Fruit fly (Drosophila melanogaster) whole organism, prepupa: ENCODE results near the gene Mettl3.
A peak's percentile ranks its signal among the peaks of the same experiment; 100 is the strongest.

Experiments
- Blimp-1 ChIP-seq: fragments of 200-800 bp; sonication (Bioruptor generic); optimal IDR thresholded peaks from 3 replicates; lab custom pipeline; 2017; ENCODE audit warnings: missing biosample characterization, missing genetic modification characterization, mild to moderate bottlenecking, moderate library complexity, missing genetic modification reagents
- CG10631 ChIP-seq: fragments of 200-800 bp; sonication (Bioruptor generic); optimal IDR thresholded peaks from 2 replicates; lab custom pipeline; 2016; ENCODE audit warnings: missing biosample characterization, missing genetic modification characterization
- CG11294 ChIP-seq: fragments of 200-800 bp; sonication (Bioruptor generic); IDR thresholded peaks from 2 replicates; pipeline ENCODE4 v1.3.6; 2022; ENCODE audit warnings: missing biosample characterization, missing genetic modification characterization
- CG11762 ChIP-seq: fragments of 200-800 bp; sonication (Bioruptor generic); optimal IDR thresholded peaks from 3 replicates; lab custom pipeline; 2016; ENCODE audit warnings: missing biosample characterization, missing genetic modification characterization; ENCODE audit not compliant: insufficient read depth
- CG15336 ChIP-seq: fragments of 200-800 bp; sonication (Bioruptor generic); IDR thresholded peaks from 2 replicates; pipeline ENCODE4 v1.3.6; 2022; ENCODE audit warnings: missing biosample characterization, missing genetic modification characterization
- CG1621 ChIP-seq: fragments of 200-800 bp; sonication (Bioruptor generic); optimal IDR thresholded peaks from 3 replicates; lab custom pipeline; 2018; ENCODE audit warnings: missing biosample characterization, mild to moderate bottlenecking, missing genetic modification characterization
- CG3032 ChIP-seq: fragments of 200-800 bp; optimal IDR thresholded peaks from 2 replicates; lab custom pipeline; 2019; ENCODE audit warnings: missing biosample characterization, mild to moderate bottlenecking, missing genetic modification characterization, moderate library complexity
- CG31627 ChIP-seq: fragments of 200-800 bp; sonication (Bioruptor generic); optimal IDR thresholded peaks from 3 replicates; lab custom pipeline; 2016; ENCODE audit warnings: missing biosample characterization, missing genetic modification characterization
- CG32006 ChIP-seq: fragments of 200-800 bp; sonication (Bioruptor generic); optimal IDR thresholded peaks from 3 replicates; lab custom pipeline; 2017; ENCODE audit warnings: missing biosample characterization, mild to moderate bottlenecking, missing genetic modification characterization
- CG34406 ChIP-seq: fragments of 200-800 bp; sonication (Bioruptor generic); optimal IDR thresholded peaks from 3 replicates; lab custom pipeline; 2016; ENCODE audit warnings: missing biosample characterization, missing genetic modification characterization
- CG3919 ChIP-seq: fragments of 200-800 bp; sonication (Bioruptor generic); optimal IDR thresholded peaks from 3 replicates; lab custom pipeline; 2016; ENCODE audit warnings: missing biosample characterization, missing genetic modification characterization
- CG4318 ChIP-seq: fragments of 200-800 bp; sonication (Bioruptor generic); optimal IDR thresholded peaks from 3 replicates; lab custom pipeline; 2017; ENCODE audit warnings: missing biosample characterization, mild to moderate bottlenecking, missing genetic modification characterization
- CG6163 ChIP-seq: fragments of 200-800 bp; sonication (Bioruptor generic); IDR thresholded peaks from 3 replicates; pipeline ENCODE4 v1.3.6; 2022; ENCODE audit warnings: missing biosample characterization, missing genetic modification characterization
- CG6276 ChIP-seq: fragments of 200-800 bp; sonication (Bioruptor generic); optimal IDR thresholded peaks from 2 replicates; lab custom pipeline; 2017; ENCODE audit warnings: missing biosample characterization, mild to moderate bottlenecking, missing genetic modification characterization
- CG6792 ChIP-seq: fragments of 200-800 bp; sonication (Bioruptor generic); optimal IDR thresholded peaks from 3 replicates; lab custom pipeline; 2016; ENCODE audit warnings: missing biosample characterization, missing genetic modification characterization
- CG6808 ChIP-seq: fragments of 200-800 bp; sonication (Bioruptor generic); optimal IDR thresholded peaks from 3 replicates; lab custom pipeline; 2017; ENCODE audit warnings: missing biosample characterization, missing genetic modification characterization, mild to moderate bottlenecking, moderate library complexity, missing genetic modification reagents
- CG6854 ChIP-seq: fragments of 200-800 bp; sonication (Bioruptor generic); optimal IDR thresholded peaks from 2 replicates; lab custom pipeline; 2017; ENCODE audit warnings: missing biosample characterization, mild to moderate bottlenecking, missing genetic modification characterization
- CG7368 ChIP-seq: fragments of 200-800 bp; sonication (Bioruptor generic); optimal IDR thresholded peaks from 3 replicates; lab custom pipeline; 2016; ENCODE audit warnings: missing biosample characterization, missing genetic modification characterization
- CG8119 ChIP-seq: fragments of 200-800 bp; sonication (Bioruptor generic); IDR thresholded peaks from 3 replicates; pipeline ENCODE4 v1.3.6; 2022; ENCODE audit warnings: missing biosample characterization, missing genetic modification characterization
- CG8319 ChIP-seq: fragments of 200-800 bp; sonication (Bioruptor generic); optimal IDR thresholded peaks from 3 replicates; lab custom pipeline; 2016; ENCODE audit warnings: missing biosample characterization, missing genetic modification characterization
- CG8632 ChIP-seq: fragments of 200-800 bp; sonication (Bioruptor generic); optimal IDR thresholded peaks from 3 replicates; lab custom pipeline; 2016; ENCODE audit warnings: missing biosample characterization, missing genetic modification characterization
- CG9139 ChIP-seq: fragments of 200-800 bp; sonication (Bioruptor generic); optimal IDR thresholded peaks from 3 replicates; lab custom pipeline; 2017; ENCODE audit warnings: missing biosample characterization, mild to moderate bottlenecking, missing genetic modification characterization
- Eip75B ChIP-seq: fragments of 200-800 bp; sonication (Bioruptor generic); optimal IDR thresholded peaks from 3 replicates; lab custom pipeline; 2016; ENCODE audit warnings: missing biosample characterization, missing genetic modification characterization
- Eip78C ChIP-seq: fragments of 200-800 bp; sonication (Bioruptor generic); peaks from one replicate; lab custom pipeline; 2016; ENCODE audit warnings: missing biosample characterization, missing genetic modification characterization
- Eip93F ChIP-seq: fragments of 200-800 bp; sonication (Bioruptor generic); optimal IDR thresholded peaks from 2 replicates; lab custom pipeline; 2016; ENCODE audit warnings: missing biosample characterization, mild to moderate bottlenecking, missing genetic modification characterization
- Ets21C ChIP-seq: fragments of 200-800 bp; sonication (Bioruptor generic); optimal IDR thresholded peaks from 3 replicates; lab custom pipeline; 2016; ENCODE audit warnings: missing biosample characterization, missing genetic modification characterization
- Ets96B ChIP-seq: fragments of 200-800 bp; optimal IDR thresholded peaks from 2 replicates; lab custom pipeline; 2019; ENCODE audit warnings: missing biosample characterization, mild to moderate bottlenecking, missing genetic modification characterization, moderate library complexity
- Gug ChIP-seq: fragments of 200-800 bp; sonication (Bioruptor generic); IDR thresholded peaks from 2 replicates; pipeline ENCODE4 v1.3.6; 2022; ENCODE audit warnings: missing biosample characterization, missing genetic modification characterization
- Hr38 ChIP-seq: sonication (Bioruptor generic); optimal IDR thresholded peaks from 2 replicates; lab custom pipeline; 2016; ENCODE audit warnings: missing biosample characterization, missing genetic modification characterization
- Hr39 ChIP-seq: fragments of 200-800 bp; sonication (Bioruptor generic); optimal IDR thresholded peaks from 2 replicates; lab custom pipeline; 2016; ENCODE audit warnings: missing biosample characterization, missing genetic modification characterization
- Hr4 ChIP-seq: fragments of 200-800 bp; sonication (Bioruptor generic); optimal IDR thresholded peaks from 3 replicates; lab custom pipeline; 2016; ENCODE audit warnings: missing biosample characterization, missing genetic modification characterization
- Met ChIP-seq: fragments of 200-800 bp; sonication (Bioruptor generic); optimal IDR thresholded peaks from 3 replicates; lab custom pipeline; 2016; ENCODE audit warnings: missing biosample characterization, missing genetic modification characterization
- OdsH ChIP-seq: fragments of 200-800 bp; sonication (Bioruptor generic); optimal IDR thresholded peaks from 3 replicates; lab custom pipeline; 2016; ENCODE audit warnings: missing biosample characterization, missing genetic modification characterization
- Smox ChIP-seq: fragments of 200-800 bp; sonication (Bioruptor generic); optimal IDR thresholded peaks from 3 replicates; lab custom pipeline; 2016; ENCODE audit warnings: missing biosample characterization, missing genetic modification characterization
- Sox102F ChIP-seq: fragments of 200-800 bp; sonication (Bioruptor generic); optimal IDR thresholded peaks from 2 replicates; lab custom pipeline; 2016; ENCODE audit warnings: missing biosample characterization, mild to moderate bottlenecking, missing genetic modification characterization
- Sox15 ChIP-seq: fragments of 200-800 bp; sonication (Bioruptor generic); optimal IDR thresholded peaks from 3 replicates; lab custom pipeline; 2016; ENCODE audit warnings: missing biosample characterization, missing genetic modification characterization
- achi ChIP-seq: fragments of 200-800 bp; sonication (Bioruptor generic); optimal IDR thresholded peaks from 3 replicates; lab custom pipeline; 2016; ENCODE audit warnings: missing biosample characterization, missing genetic modification characterization
- acj6 ChIP-seq: fragments of 200-800 bp; sonication (Bioruptor generic); optimal IDR thresholded peaks from 3 replicates; lab custom pipeline; 2016; ENCODE audit warnings: missing biosample characterization, missing genetic modification characterization
- cyc ChIP-seq: fragments of 200-800 bp; sonication (Bioruptor generic); optimal IDR thresholded peaks from 3 replicates; lab custom pipeline; 2016; ENCODE audit warnings: missing biosample characterization, missing genetic modification characterization
- dac ChIP-seq: fragments of 200-800 bp; sonication (Bioruptor generic); optimal IDR thresholded peaks from 2 replicates; lab custom pipeline; 2017; ENCODE audit warnings: missing biosample characterization, mild to moderate bottlenecking, missing genetic modification characterization
- dsx ChIP-seq: fragments of 200-800 bp; optimal IDR thresholded peaks from 3 replicates; lab custom pipeline; 2019; ENCODE audit warnings: missing biosample characterization, mild to moderate bottlenecking, missing genetic modification characterization, moderate library complexity; ENCODE audit not compliant: poor library complexity, severe bottlenecking
- eg ChIP-seq: fragments of 200-800 bp; sonication (Bioruptor generic); IDR thresholded peaks from 3 replicates; pipeline ENCODE4 v1.3.6; 2022; ENCODE audit warnings: missing biosample characterization, missing genetic modification characterization
- fd59A ChIP-seq: fragments of 200-800 bp; sonication (Bioruptor generic); optimal IDR thresholded peaks from 2 replicates; lab custom pipeline; 2017; ENCODE audit warnings: missing biosample characterization, mild to moderate bottlenecking, missing genetic modification characterization, missing genetic modification reagents
- fd85E ChIP-seq: fragments of 200-800 bp; sonication (Bioruptor generic); optimal IDR thresholded peaks from 3 replicates; lab custom pipeline; 2016; ENCODE audit warnings: missing biosample characterization, missing genetic modification characterization
- fkh ChIP-seq: fragments of 200-800 bp; sonication (Bioruptor generic); optimal IDR thresholded peaks from 3 replicates; lab custom pipeline; 2017; ENCODE audit warnings: missing biosample characterization, mild to moderate bottlenecking, missing genetic modification characterization, moderate library complexity
- lz ChIP-seq: fragments of 200-800 bp; sonication (Bioruptor generic); optimal IDR thresholded peaks from 3 replicates; lab custom pipeline; 2016; ENCODE audit warnings: missing biosample characterization, missing genetic modification characterization
- net ChIP-seq: fragments of 200-800 bp; sonication (Bioruptor generic); optimal IDR thresholded peaks from 3 replicates; lab custom pipeline; 2016; ENCODE audit warnings: missing biosample characterization, missing genetic modification characterization
- pdm3 ChIP-seq: fragments of 200-800 bp; sonication (Bioruptor generic); optimal IDR thresholded peaks from 3 replicates; lab custom pipeline; 2016; ENCODE audit warnings: missing biosample characterization, missing genetic modification characterization
- spab ChIP-seq: fragments of 200-800 bp; sonication (Bioruptor generic); optimal IDR thresholded peaks from 2 replicates; lab custom pipeline; 2017; ENCODE audit warnings: missing biosample characterization, mild to moderate bottlenecking, missing genetic modification characterization, missing genetic modification reagents
- ss ChIP-seq, 2 experiments: fragments of 200-800 bp; sonication (Bioruptor generic); optimal IDR thresholded peaks; 2 replicates in 1 of 2; 3 replicates in 1 of 2; lab custom pipeline; 2017 to 2018; ENCODE audit warnings: mild to moderate bottlenecking in 2 of 2, missing biosample characterization in 2 of 2, missing genetic modification characterization in 2 of 2, moderate library complexity in 1 of 2
- topi ChIP-seq: fragments of 200-800 bp; sonication (Bioruptor generic); optimal IDR thresholded peaks from 3 replicates; lab custom pipeline; 2016; ENCODE audit warnings: missing biosample characterization, missing genetic modification characterization
- vri ChIP-seq: fragments of 200-800 bp; sonication (Bioruptor generic); optimal IDR thresholded peaks from 3 replicates; lab custom pipeline; 2016; ENCODE audit warnings: missing biosample characterization, mild to moderate bottlenecking, missing genetic modification characterization

Gene Mettl3

dm6 chr3R:24010637-24011214 lies 21.2 kb upstream of the Mettl3 start:
- no peak for TF ChIP-seq Blimp-1 (GFP tag; lab: Kevin White, UChicago)
- TF ChIP-seq Hr39 = peak; percentile 53
- peak; percentile 59 for TF ChIP-seq Hr4 (GFP tag; lab: Kevin White, UChicago)
- TF ChIP-seq lz (GFP tag; lab: Kevin White, UChicago) = peak; percentile 48
- TF ChIP-seq CG11294 (GFP tag; lab: Robert Waterston, UW) = no peak; the same call in 1 of the 2 replicates
- TF ChIP-seq Smox (GFP tag; lab: Kevin White, UChicago) = peak; percentile 54
- TF ChIP-seq CG8632 (GFP tag; lab: Kevin White, UChicago) = peak; percentile 23
- peak; percentile 32 for TF ChIP-seq net (GFP tag; lab: Kevin White, UChicago)
- TF ChIP-seq CG10631 = peak; percentile 14
- peak; percentile 62 for TF ChIP-seq CG6276 (GFP tag; lab: Kevin White, UChicago)
- no peak for TF ChIP-seq fd85E (GFP tag; lab: Kevin White, UChicago)
- TF ChIP-seq eg (GFP tag; lab: Robert Waterston, UW) = peak; percentile 80
- no peak for TF ChIP-seq Hr38 (GFP tag; lab: Kevin White, UChicago)
- TF ChIP-seq CG1621 (tag; lab: Kevin White, UChicago) = no peak
- peak; percentile 25 for TF ChIP-seq CG7368 (GFP tag; lab: Kevin White, UChicago)
- TF ChIP-seq CG6854 (GFP tag; lab: Kevin White, UChicago) = no peak
- TF ChIP-seq fd59A (GFP tag; lab: Kevin White, UChicago) = no peak
- peak; percentile 75 for TF ChIP-seq CG8119
- no peak for TF ChIP-seq dac (GFP tag; lab: Kevin White, UChicago)
- no peak for TF ChIP-seq CG6808 (GFP tag; lab: Kevin White, UChicago)
- peak; percentile 42 for TF ChIP-seq topi (GFP tag; lab: Kevin White, UChicago)
- no peak for TF ChIP-seq Eip93F (GFP tag; lab: Kevin White, UChicago)
- TF ChIP-seq Sox102F (GFP tag; lab: Kevin White, UChicago) = peak; percentile 48
- peak; percentile 42 for TF ChIP-seq CG31627
- peak; percentile 60 for TF ChIP-seq OdsH (GFP tag; lab: Kevin White, UChicago)
- peak; percentile 18 for TF ChIP-seq CG6792 (GFP tag; lab: Kevin White, UChicago)
- TF ChIP-seq Gug (GFP tag; lab: Robert Waterston, UW) = peak; percentile 39
- no peak for TF ChIP-seq Eip75B (GFP tag; lab: Kevin White, UChicago)
- TF ChIP-seq spab (GFP tag; lab: Kevin White, UChicago) = no peak
- TF ChIP-seq vri (GFP tag; lab: Kevin White, UChicago) = no peak
- TF ChIP-seq CG15336 (GFP tag; lab: Robert Waterston, UW) = peak; percentile 55
- TF ChIP-seq CG32006 (GFP tag; lab: Kevin White, UChicago) = peak; percentile 72
- no peak for TF ChIP-seq ss (GFP tag; optimal IDR thresholded peaks at IDR 0.05; lab: Kevin White, UChicago)
- TF ChIP-seq CG4318 (GFP tag; lab: Kevin White, UChicago) = peak; percentile 40
- peak; percentile 56 for TF ChIP-seq CG34406
- no peak for TF ChIP-seq dsx (GFP tag; lab: Kevin White, UChicago)
- TF ChIP-seq Ets96B (tag; lab: Kevin White, UChicago) = peak; percentile 26
- TF ChIP-seq CG9139 (GFP tag; lab: Kevin White, UChicago) = no peak
- no peak for TF ChIP-seq Sox15 (GFP tag; lab: Kevin White, UChicago)
- TF ChIP-seq fkh (GFP tag; lab: Kevin White, UChicago) = no peak
- TF ChIP-seq CG3919 (GFP tag; lab: Kevin White, UChicago) = peak; percentile 49
- TF ChIP-seq Met (GFP tag; lab: Kevin White, UChicago) = peak; percentile 34
- no peak for TF ChIP-seq CG3032 (tag; lab: Kevin White, UChicago)
- peak; percentile 74 for TF ChIP-seq CG6163 (GFP tag; lab: Robert Waterston, UW)
- no peak for TF ChIP-seq Ets21C (GFP tag; lab: Kevin White, UChicago)
- peak; percentile 46 for TF ChIP-seq cyc
- TF ChIP-seq achi = peak; percentile 44
- no peak for TF ChIP-seq CG8319 (GFP tag; lab: Kevin White, UChicago)
- no peak for TF ChIP-seq CG11762 (GFP tag; lab: Kevin White, UChicago)
- TF ChIP-seq Eip78C (GFP tag; lab: Kevin White, UChicago) = peak; percentile 82
- peak; percentile 48 for TF ChIP-seq acj6
- TF ChIP-seq pdm3 (GFP tag; lab: Kevin White, UChicago) = peak; percentile 30
